Worm (Caenorhabditis elegans) whole organism, L4 larva: ENCODE measurements around the gene fbxa-166.

ENCODE experiments used
- D1046.2 ChIP-seq: fragments of 200-800 bp; sonication (Bioruptor generic); IDR thresholded peaks from 2 replicates; pipeline ENCODE4 v1.3.6; 2022; ENCODE audit warnings: missing genetic modification characterization, missing compliant biosample characterization
- F10B5.3 ChIP-seq: sonication (generic microtip); optimal IDR thresholded peaks from 2 replicates; lab custom pipeline; 2016; ENCODE audit warnings: mild to moderate bottlenecking, missing genetic modification characterization, missing compliant biosample characterization
- Y5F2A.4 ChIP-seq: fragments of 200-800 bp; sonication (Bioruptor generic); optimal IDR thresholded peaks from 2 replicates; lab custom pipeline; 2018; ENCODE audit warnings: mild to moderate bottlenecking, missing genetic modification characterization, missing compliant biosample characterization
- ZK546.5 ChIP-seq, 2 experiments: sonication (generic microtip); optimal IDR thresholded peaks; 2 replicates each; lab custom pipeline; 2017; ENCODE audit warnings: missing biosample characterization in 2 of 2, missing genetic modification characterization in 2 of 2
- aha-1 ChIP-seq: fragments of 150-350 bp; peaks from one replicate; lab custom pipeline; 2014; ENCODE audit warnings: missing biosample characterization, missing genetic modification characterization
- aly-2 ChIP-seq: sonication (generic microtip); optimal IDR thresholded peaks from 2 replicates; lab custom pipeline; 2018; ENCODE audit warnings: missing biosample characterization, missing genetic modification characterization
- ceh-28 ChIP-seq: fragments of 150-350 bp; optimal IDR thresholded peaks from 2 replicates; lab custom pipeline; 2014; ENCODE audit warnings: missing biosample characterization, missing genetic modification reagents, missing genetic modification characterization
- ceh-82 ChIP-seq: sonication (generic microtip); optimal IDR thresholded peaks from 2 replicates; lab custom pipeline; 2017; ENCODE audit warnings: missing biosample characterization, missing genetic modification characterization
- ces-1 ChIP-seq: fragments of 150-350 bp; sonication (generic microtip); optimal IDR thresholded peaks from 4 replicates; lab custom pipeline; 2014; ENCODE audit warnings: missing biosample characterization, missing genetic modification reagents, missing genetic modification characterization
- daf-12 ChIP-seq: fragments of 150-350 bp; optimal IDR thresholded peaks from 2 replicates; lab custom pipeline; 2014; ENCODE audit warnings: missing biosample characterization, missing genetic modification reagents, missing genetic modification characterization
- daf-16 ChIP-seq, 3 experiments: sonication (generic microtip); optimal IDR thresholded peaks; 2 replicates each; lab custom pipeline; 2016 to 2017; ENCODE audit warnings: missing genetic modification characterization in 3 of 3, missing genetic modification reagents in 3 of 3, mild to moderate bottlenecking in 2 of 3, missing compliant biosample characterization in 2 of 3, missing biosample characterization in 1 of 3, moderate library complexity in 1 of 3
- daf-19 ChIP-seq: fragments of 200-800 bp; sonication (Bioruptor generic); conservative IDR thresholded peaks from 2 replicates; pipeline ENCODE4 v1.3.6; 2022; ENCODE audit warnings: missing genetic modification characterization, missing compliant biosample characterization
- dmd-6 ChIP-seq: fragments of 200-800 bp; sonication (Bioruptor generic); IDR thresholded peaks from 2 replicates; pipeline ENCODE4 v1.3.6; 2022; ENCODE audit warnings: missing genetic modification reagents, missing genetic modification characterization, missing compliant biosample characterization
- dmd-8 ChIP-seq: fragments of 200-800 bp; sonication (Bioruptor generic); IDR thresholded peaks from 2 replicates; pipeline ENCODE4 v1.3.6; 2022; ENCODE audit warnings: missing genetic modification characterization, missing compliant biosample characterization
- dpl-1 ChIP-seq: fragments of 150-350 bp; optimal IDR thresholded peaks from 2 replicates; lab custom pipeline; 2014; ENCODE audit warnings: missing biosample characterization, missing genetic modification reagents, missing genetic modification characterization
- dve-1 ChIP-seq: sonication (generic microtip); optimal IDR thresholded peaks from 2 replicates; lab custom pipeline; 2017; ENCODE audit warnings: antibody characterized with exemption, mild to moderate bottlenecking, missing genetic modification characterization, missing compliant biosample characterization; ENCODE audit not compliant: insufficient read depth
- egl-43 ChIP-seq: fragments of 200-800 bp; sonication (Bioruptor generic); IDR thresholded peaks from 2 replicates; pipeline ENCODE4 v1.3.6; 2022; ENCODE audit warnings: missing genetic modification reagents, missing genetic modification characterization, missing compliant biosample characterization
- hif-1 ChIP-seq, 2 experiments: sonication (generic microtip); optimal IDR thresholded peaks; 2 replicates each; lab custom pipeline; 2016 to 2017; ENCODE audit warnings: missing compliant biosample characterization in 2 of 2, missing genetic modification characterization in 2 of 2, missing genetic modification reagents in 2 of 2, missing genotype in 2 of 2, mild to moderate bottlenecking in 1 of 2
- lin-1 ChIP-seq: fragments of 200-800 bp; sonication (Bioruptor generic); IDR thresholded peaks from 2 replicates; pipeline ENCODE4 v1.3.6; 2022; ENCODE audit warnings: missing genetic modification reagents, missing genetic modification characterization, missing compliant biosample characterization
- lin-29 ChIP-seq: fragments of 200-800 bp; sonication (Bioruptor generic); IDR thresholded peaks from 2 replicates; pipeline ENCODE4 v1.3.6; 2022; ENCODE audit warnings: missing genetic modification reagents, missing genetic modification characterization, missing compliant biosample characterization
- lin-39 ChIP-seq: fragments of 150-350 bp; optimal IDR thresholded peaks from 2 replicates; lab custom pipeline; 2014; ENCODE audit warnings: missing biosample characterization, missing genetic modification reagents, missing genetic modification characterization
- lir-3 ChIP-seq: sonication (generic microtip); optimal IDR thresholded peaks from 2 replicates; lab custom pipeline; 2016; ENCODE audit warnings: mild to moderate bottlenecking, missing genetic modification characterization, missing compliant biosample characterization
- madf-9 ChIP-seq: fragments of 200-800 bp; sonication (Bioruptor generic); conservative IDR thresholded peaks from 2 replicates; pipeline ENCODE4 v1.3.6; 2022; ENCODE audit warnings: missing genetic modification reagents, missing genetic modification characterization, missing compliant biosample characterization
- mdt-29 ChIP-seq: fragments of 200-800 bp; sonication (Bioruptor generic); IDR thresholded peaks from 2 replicates; pipeline ENCODE4 v1.3.6; 2022; ENCODE audit warnings: missing genetic modification reagents, missing genetic modification characterization, missing compliant biosample characterization
- mxl-2 ChIP-seq: fragments of 200-800 bp; sonication (Bioruptor generic); conservative IDR thresholded peaks from 2 replicates; pipeline ENCODE4 v1.3.6; 2022; ENCODE audit warnings: missing genetic modification reagents, missing genetic modification characterization, missing compliant biosample characterization
- nhr-102 ChIP-seq: sonication (generic microtip); optimal IDR thresholded peaks from 2 replicates; lab custom pipeline; 2016; ENCODE audit warnings: mild to moderate bottlenecking, missing genetic modification characterization, moderate library complexity, missing compliant biosample characterization
- nhr-42 ChIP-seq: fragments of 200-800 bp; sonication (Bioruptor generic); IDR thresholded peaks from 2 replicates; pipeline ENCODE4 v1.3.6; 2022; ENCODE audit warnings: missing genetic modification characterization, missing compliant biosample characterization
- nhr-48 ChIP-seq: sonication (generic microtip); optimal IDR thresholded peaks from 2 replicates; lab custom pipeline; 2016; ENCODE audit warnings: mild to moderate bottlenecking, missing genetic modification characterization, missing compliant biosample characterization
- nhr-6 ChIP-seq: fragments of 150-350 bp; optimal IDR thresholded peaks from 2 replicates; lab custom pipeline; 2014; ENCODE audit warnings: missing biosample characterization, missing genetic modification characterization
- pha-4 ChIP-seq, 2 experiments: fragments of 150-350 bp in 1 of 2; fragments of 200-800 bp in 1 of 2; sonication (Bioruptor generic) in 1 of 2; IDR thresholded peaks in 1 of 2; optimal IDR thresholded peaks in 1 of 2; 2 replicates each; pipeline versions ENCODE4 v1.3.6 to Lab custom; 2014 to 2022; ENCODE audit warnings: missing genetic modification characterization in 2 of 2, missing genetic modification reagents in 2 of 2, missing biosample characterization in 1 of 2, missing compliant biosample characterization in 1 of 2
- pqm-1 ChIP-seq: sonication (generic microtip); optimal IDR thresholded peaks from 2 replicates; lab custom pipeline; 2017; ENCODE audit warnings: missing biosample characterization, missing genetic modification characterization
- saeg-2 ChIP-seq: fragments of 200-800 bp; sonication (Bioruptor generic); IDR thresholded peaks from 2 replicates; pipeline ENCODE4 v1.3.6; 2022; ENCODE audit warnings: missing genetic modification reagents, missing genetic modification characterization, missing compliant biosample characterization
- snpc-1.2 ChIP-seq: fragments of 200-800 bp; sonication (Bioruptor generic); IDR thresholded peaks from 2 replicates; pipeline ENCODE4 v1.3.6; 2022; ENCODE audit warnings: missing genetic modification reagents, missing genetic modification characterization, missing compliant biosample characterization
- spr-1 ChIP-seq: sonication (generic microtip); optimal IDR thresholded peaks from 2 replicates; lab custom pipeline; 2016; ENCODE audit warnings: mild to moderate bottlenecking, missing genetic modification characterization, missing compliant biosample characterization
- tag-97 ChIP-seq: fragments of 200-800 bp; sonication (Bioruptor generic); IDR thresholded peaks from 2 replicates; pipeline ENCODE4 v1.3.6; 2022; ENCODE audit warnings: missing genetic modification characterization, missing compliant biosample characterization
- unc-130 ChIP-seq: sonication (generic microtip); optimal IDR thresholded peaks from 2 replicates; lab custom pipeline; 2016; ENCODE audit warnings: missing genetic modification reagents, missing genetic modification characterization, missing compliant biosample characterization
- unc-39 ChIP-seq: sonication (generic microtip); optimal IDR thresholded peaks from 2 replicates; lab custom pipeline; 2017; ENCODE audit warnings: missing biosample characterization, missing genetic modification characterization
- unc-62 ChIP-seq, 3 experiments: fragments of 150-350 bp in 1 of 3; sonication (generic microtip); optimal IDR thresholded peaks in 2 of 3; peaks in 1 of 3; 1 replicate in 1 of 3; 2 replicates in 2 of 3; lab custom pipeline; 2014 to 2017; ENCODE audit warnings: missing biosample characterization in 3 of 3, missing genetic modification characterization in 3 of 3, missing genetic modification reagents in 3 of 3, missing genotype in 1 of 3
- zag-1 ChIP-seq: fragments of 150-350 bp; optimal IDR thresholded peaks from 2 replicates; lab custom pipeline; 2014; ENCODE audit warnings: missing biosample characterization, missing genetic modification characterization
- zfp-3 ChIP-seq: fragments of 200-800 bp; sonication (Bioruptor generic); conservative IDR thresholded peaks from 2 replicates; pipeline ENCODE4 v1.3.6; 2022; ENCODE audit warnings: missing genetic modification reagents, missing genetic modification characterization, missing compliant biosample characterization
- ztf-11 ChIP-seq: fragments of 150-350 bp; optimal IDR thresholded peaks from 2 replicates; lab custom pipeline; 2014; ENCODE audit warnings: missing biosample characterization, missing genetic modification characterization

fbxa-166 gene

ce11 chrII:1657202-1657601 is 38.4 kb upstream of the fbxa-166 start, which contains the start of gene ZC204.12:
Gene ZC204.12 (minus strand): TSS chrII:1657302.
- no peak for TF ChIP-seq daf-19
- TF ChIP-seq nhr-48 (tag; lab: Kevin White, UChicago) = no peak
- no peak for TF ChIP-seq lin-39 (tag; lab: Kevin White, UChicago)
- no peak for TF ChIP-seq Y5F2A.4 (GFP tag; lab: Kevin White, UChicago)
- TF ChIP-seq ztf-11 (tag; lab: Kevin White, UChicago) = no peak
- no peak for TF ChIP-seq dmd-8 (GFP tag; lab: Robert Waterston, UW)
- TF ChIP-seq aha-1 (tag; lab: Kevin White, UChicago) = no peak
- TF ChIP-seq daf-12 = no peak
- TF ChIP-seq ces-1 (GFP tag; lab: Kevin White, UChicago) = no peak
- no peak for TF ChIP-seq madf-9
- TF ChIP-seq saeg-2 (GFP tag; lab: Robert Waterston, UW) = no peak
- TF ChIP-seq zag-1 (tag; lab: Kevin White, UChicago) = no peak

DNA sequence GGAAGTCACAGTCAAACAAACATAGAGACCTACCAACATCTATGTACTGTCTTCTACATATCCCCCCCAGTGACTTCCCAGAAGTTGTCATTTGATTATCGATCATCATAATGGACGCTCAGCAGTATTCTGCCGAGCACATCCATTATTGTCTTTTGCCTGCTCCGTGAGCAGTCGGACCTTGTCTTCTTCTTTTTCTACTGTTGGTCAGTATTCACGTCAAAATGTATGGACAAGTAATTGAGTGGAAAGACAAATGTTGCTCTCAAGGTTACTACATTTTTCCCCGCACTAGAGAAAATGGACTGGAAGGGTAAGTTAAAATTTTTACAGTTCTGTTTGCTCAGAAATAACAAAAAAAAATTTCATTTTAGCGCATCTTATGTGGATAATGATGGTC is 36.1 kb upstream of the fbxa-166 start, which contains the start of gene btb-12:
Gene btb-12, plus strand, starts transcription at position 301 of the 400 bp plus-strand sequence.
- TF ChIP-seq nhr-42 (GFP tag; lab: Robert Waterston, UW) (no peak), zfp-3 (GFP tag; lab: Robert Waterston, UW) (no peak), unc-39 (tag; lab: Kevin White, UChicago) (no peak), hif-1 (tag; optimal IDR thresholded peaks at IDR 0.05; lab: Kevin White, UChicago) (no peak), spr-1 (tag; lab: Kevin White, UChicago) (no peak), ZK546.5 (tag; optimal IDR thresholded peaks at IDR 0.05; lab: Kevin White, UChicago) (no peak), nhr-6 (tag; lab: Kevin White, UChicago) (no peak), snpc-1.2 (GFP tag; lab: Robert Waterston, UW) (no peak), daf-12 (no peak), F10B5.3 (tag; lab: Kevin White, UChicago) (no peak), unc-130 (GFP tag; lab: Kevin White, UChicago) (no peak), tag-97 (no peak), pha-4 (GFP tag; IDR thresholded peaks at IDR 0.05; lab: Robert Waterston, UW) (no peak), pha-4 (tag; optimal IDR thresholded peaks at IDR 0.05; lab: Kevin White, UChicago) (no peak), lin-39 (tag; lab: Kevin White, UChicago) (no peak), saeg-2 (GFP tag; lab: Robert Waterston, UW) (no peak), D1046.2 (no peak), unc-62 (GFP tag; optimal IDR thresholded peaks at IDR 0.05 in 1 of 2; lab: Kevin White, UChicago) (no peak), unc-62 (tag; optimal IDR thresholded peaks at IDR 0.05; lab: Kevin White, UChicago) (no peak), lin-29 (GFP tag; lab: Robert Waterston, UW) (no peak), ceh-28 (no peak)

- no peak for TF ChIP-seq lir-3 (tag; lab: Kevin White, UChicago)
- TF ChIP-seq mdt-29 (GFP tag; lab: Robert Waterston, UW) = no peak
- TF ChIP-seq mxl-2 (GFP tag; lab: Robert Waterston, UW) = no peak
- TF ChIP-seq lin-1 (GFP tag; lab: Robert Waterston, UW) = no peak
- no peak for TF ChIP-seq ceh-82 (tag; lab: Kevin White, UChicago)
- TF ChIP-seq snpc-1.2 (GFP tag; lab: Robert Waterston, UW) = no peak
- no peak for TF ChIP-seq dpl-1 (GFP tag; lab: Kevin White, UChicago)
- TF ChIP-seq aly-2 (tag; lab: Kevin White, UChicago) = no peak
- TF ChIP-seq hif-1 (tag; optimal IDR thresholded peaks at IDR 0.05; lab: Kevin White, UChicago) = no peak
- no peak for TF ChIP-seq nhr-102 (tag; lab: Kevin White, UChicago)
- no peak for TF ChIP-seq egl-43 (GFP tag; lab: Robert Waterston, UW)
- no peak for TF ChIP-seq dve-1 (tag; lab: Kevin White, UChicago)
- TF ChIP-seq dmd-6 (GFP tag; lab: Robert Waterston, UW) = no peak
- TF ChIP-seq daf-16 (GFP tag; optimal IDR thresholded peaks at IDR 0.05; lab: Kevin White, UChicago) = no peak
- TF ChIP-seq daf-16 (tag; optimal IDR thresholded peaks at IDR 0.05; lab: Kevin White, UChicago) = no peak
- TF ChIP-seq pqm-1 (tag; lab: Kevin White, UChicago) = no peak
- TF ChIP-seq, all 104 proteins: peak for 0
Measured at ce11 chrII:1653397-1653796, 34.5 kb upstream of the fbxa-166 start, which contains the start of gene fbxb-15. Gene fbxb-15 (minus strand): TSS chrII:1653497.
